Worm (Caenorhabditis elegans): ENCODE results near the gene C16A11.7.

The C16A11.7 gene

DNA sequence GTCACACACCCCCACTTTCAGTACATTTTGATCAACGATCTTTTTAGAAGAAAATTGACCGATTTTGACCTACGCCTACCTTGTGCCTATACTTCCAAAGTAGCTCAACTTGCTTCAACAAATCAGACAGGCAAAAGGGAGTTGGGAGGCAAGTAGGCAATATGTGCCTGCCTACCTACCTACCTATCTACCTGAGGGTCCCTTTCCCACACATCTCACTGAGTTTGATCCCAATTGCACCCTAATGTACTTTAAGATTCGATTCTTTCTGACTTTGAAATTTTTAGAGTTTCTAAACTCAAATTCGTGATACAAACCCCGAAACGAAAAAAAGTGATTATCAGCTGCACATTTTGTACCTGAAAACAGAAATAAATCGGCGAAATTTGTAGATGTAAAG lies 11.0 kb upstream of the C16A11.7 start:
- TF ChIP-seq nhr-76 (tag; optimal IDR thresholded peaks at IDR 0.05), result no peak
- no peak for TF ChIP-seq ztf-4 (tag; optimal IDR thresholded peaks at IDR 0.05)
- no peak for TF ChIP-seq pqm-1 (tag; optimal IDR thresholded peaks at IDR 0.05)
- TF ChIP-seq snpc-4 (tag; optimal IDR thresholded peaks at IDR 0.05), result no peak
- TF ChIP-seq aly-2 (tag; optimal IDR thresholded peaks at IDR 0.05), result no peak
- no peak for TF ChIP-seq nhr-67 (tag; optimal IDR thresholded peaks at IDR 0.05)
- TF ChIP-seq egl-5 (tag; optimal IDR thresholded peaks at IDR 0.05), result no peak
- no peak for TF ChIP-seq skn-1 (tag; optimal IDR thresholded peaks at IDR 0.05)
- TF ChIP-seq hmg-11 (tag; optimal IDR thresholded peaks at IDR 0.05), result no peak
- no peak for TF ChIP-seq lsy-12 (tag; optimal IDR thresholded peaks at IDR 0.05)
- no peak for TF ChIP-seq nfya-1 (tag; optimal IDR thresholded peaks at IDR 0.05; ENCODE audit: insufficient read depth)
- TF ChIP-seq unc-39 (tag; optimal IDR thresholded peaks at IDR 0.05), result no peak
- TF ChIP-seq nhr-12 (tag; optimal IDR thresholded peaks at IDR 0.05), result no peak
- no peak for TF ChIP-seq ceh-28 (tag; optimal IDR thresholded peaks at IDR 0.05)
- no peak for TF ChIP-seq nhr-25 (tag; optimal IDR thresholded peaks at IDR 0.05)

DNA sequence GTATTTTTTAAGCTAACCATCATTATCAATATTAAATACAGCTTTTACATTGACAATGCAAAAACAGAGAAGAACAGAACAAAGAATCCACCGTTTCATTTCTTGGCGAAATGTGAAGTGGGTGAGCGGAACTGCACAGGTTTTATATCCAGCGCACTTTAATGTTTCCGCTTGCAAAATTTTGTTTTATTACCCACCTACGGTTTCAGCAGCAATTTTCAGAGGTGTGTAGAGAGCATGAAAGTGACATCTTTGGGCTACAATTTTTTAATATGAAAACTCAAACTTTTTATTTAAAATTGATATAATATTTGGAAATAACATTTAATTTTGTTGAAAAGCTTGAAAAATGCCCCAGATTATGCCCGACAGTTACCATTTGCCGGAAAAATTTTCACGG lies 1.9 kb upstream of the C16A11.7 start, which contains the start of gene clec-135:
TSS of gene clec-135 (minus strand) at position 101 of the 400 bp plus-strand sequence.
- TF ChIP-seq fkh-2 (tag; optimal IDR thresholded peaks at IDR 0.05) (no peak), pha-4 (tag; optimal IDR thresholded peaks at IDR 0.05) (no peak), R02D3.7 (tag; optimal IDR thresholded peaks at IDR 0.05) (no peak), lin-15B (tag; optimal IDR thresholded peaks at IDR 0.05) (no peak), zag-1 (tag; optimal IDR thresholded peaks at IDR 0.05) (no peak), nhr-23 (tag; optimal IDR thresholded peaks at IDR 0.05) (no peak), aly-2 (tag; optimal IDR thresholded peaks at IDR 0.05) (no peak), ZK546.5 (tag; optimal IDR thresholded peaks at IDR 0.05) (no peak), daf-12 (tag; optimal IDR thresholded peaks at IDR 0.05) (no peak), egl-27 (tag; optimal IDR thresholded peaks at IDR 0.05) (no peak), ceh-82 (tag; optimal IDR thresholded peaks at IDR 0.05) (no peak), pqm-1 (tag; optimal IDR thresholded peaks at IDR 0.05) (no peak)

DNA sequence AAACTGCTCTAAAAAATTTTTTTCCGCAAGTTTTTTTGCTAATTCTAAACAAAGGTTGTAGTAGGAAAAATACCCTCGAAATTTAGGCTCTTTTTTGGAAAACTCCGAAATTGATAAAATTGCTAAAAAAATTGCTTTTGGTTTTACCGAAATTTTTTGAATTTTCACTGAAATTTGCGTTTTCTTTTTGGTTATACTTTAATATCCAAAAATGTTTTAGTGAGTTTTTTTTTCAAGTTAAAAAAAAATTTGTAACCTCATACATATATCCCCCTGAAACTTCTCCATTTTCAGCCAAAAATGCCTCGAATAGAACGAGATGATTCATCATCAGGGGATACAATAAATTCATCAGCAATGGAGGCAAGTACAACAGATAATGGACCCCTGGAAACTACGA lies 9.9 kb downstream of the C16A11.7 start, which contains the start of gene gpa-11:
TSS of gene gpa-11 (plus strand) at position 301 of the 400 bp plus-strand sequence.
- TF ChIP-seq aly-2 (tag; optimal IDR thresholded peaks at IDR 0.05), result no peak
- TF ChIP-seq jun-1 (tag; optimal IDR thresholded peaks at IDR 0.05), result no peak
- no peak for TF ChIP-seq eor-1 (tag; optimal IDR thresholded peaks at IDR 0.05)
- TF ChIP-seq pqm-1 (tag; optimal IDR thresholded peaks at IDR 0.05), result no peak
- TF ChIP-seq fkh-2 (tag; optimal IDR thresholded peaks at IDR 0.05), result no peak
- TF ChIP-seq nhr-43 (tag; optimal IDR thresholded peaks at IDR 0.05; ENCODE audit: poor library complexity, severe bottlenecking), result no peak
- TF ChIP-seq ztf-4 (tag; optimal IDR thresholded peaks at IDR 0.05), result no peak
- no peak for TF ChIP-seq zag-1 (tag; optimal IDR thresholded peaks at IDR 0.05)
- TF ChIP-seq nhr-12 (tag; optimal IDR thresholded peaks at IDR 0.05), result no peak
- no peak for TF ChIP-seq daf-12 (tag; optimal IDR thresholded peaks at IDR 0.05)
- TF ChIP-seq ceh-9 (tag; optimal IDR thresholded peaks at IDR 0.05), result no peak
- no peak for TF ChIP-seq pha-4 (tag; optimal IDR thresholded peaks at IDR 0.05)
- TF ChIP-seq fos-1 (tag; optimal IDR thresholded peaks at IDR 0.05), result no peak
- TF ChIP-seq fkh-10 (GFP tag; optimal IDR thresholded peaks at IDR 0.05), result no peak
- no peak for TF ChIP-seq egl-5 (tag; optimal IDR thresholded peaks at IDR 0.05)
- TF ChIP-seq ztf-11 (tag; optimal IDR thresholded peaks at IDR 0.05), result no peak
- TF ChIP-seq mdl-1 (tag; optimal IDR thresholded peaks at IDR 0.05), result no peak
- TF ChIP-seq egl-27 (tag; optimal IDR thresholded peaks at IDR 0.05), result no peak
- TF ChIP-seq ZK546.5 (tag; optimal IDR thresholded peaks at IDR 0.05), result no peak
- TF ChIP-seq skn-1 (tag; optimal IDR thresholded peaks at IDR 0.05), result no peak

DNA sequence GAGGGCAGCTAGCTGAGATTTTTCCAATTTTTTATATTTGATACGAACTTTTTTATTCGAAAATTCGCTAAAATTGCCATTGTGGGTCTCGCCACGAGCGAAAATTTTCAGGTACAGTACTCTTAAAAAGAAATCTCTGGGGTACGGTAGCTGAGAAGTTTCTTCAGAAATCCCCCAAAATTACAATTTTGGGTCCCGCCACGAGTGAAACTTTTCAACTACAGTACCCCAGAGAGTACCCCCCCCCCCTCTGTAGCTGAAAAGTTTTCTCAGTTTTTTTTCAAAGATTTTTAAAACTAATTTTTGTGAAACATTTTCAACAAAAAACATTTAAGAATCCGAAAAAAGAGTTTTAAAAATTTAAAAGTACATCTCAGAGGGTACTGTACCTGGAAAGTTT lies 11.8 kb downstream of the C16A11.7 start:
- no peak for TF ChIP-seq jun-1 (tag; optimal IDR thresholded peaks at IDR 0.05)
- TF ChIP-seq aly-2 (tag; optimal IDR thresholded peaks at IDR 0.05), result no peak
- TF ChIP-seq nhr-77 (tag; optimal IDR thresholded peaks at IDR 0.05), result no peak
- TF ChIP-seq tbx-2 (tag; optimal IDR thresholded peaks at IDR 0.05), result no peak
- no peak for TF ChIP-seq pha-4 (tag; optimal IDR thresholded peaks at IDR 0.05)
- no peak for TF ChIP-seq lin-15B (tag; optimal IDR thresholded peaks at IDR 0.05)
- no peak for TF ChIP-seq ceh-16 (tag; optimal IDR thresholded peaks at IDR 0.05)
- no peak for TF ChIP-seq hmg-11 (tag; optimal IDR thresholded peaks at IDR 0.05)
